Fruit fly (Drosophila melanogaster) whole organism, embryonic: ENCODE data around the gene Stt3B.
A peak's percentile ranks its signal among the peaks of the same experiment; 100 is the strongest.

Experiments used
- Awh ChIP-seq: fragments of 200-800 bp; sonication (Bioruptor generic); IDR thresholded peaks from 2 replicates; pipeline ENCODE4, ENCODE4 v1.3.6; 2022; ENCODE audit warnings: missing biosample characterization, missing genetic modification characterization
- BEAF-32 ChIP-seq: fragments of 200-800 bp; sonication (Bioruptor generic); optimal IDR thresholded peaks from 3 replicates; lab custom pipeline; 2017; ENCODE audit warnings: missing biosample characterization, missing genetic modification characterization, mild to moderate bottlenecking, moderate library complexity, missing genetic modification reagents
- Bgb ChIP-seq: fragments of 200-800 bp; sonication (Bioruptor generic); IDR thresholded peaks from 2 replicates; pipeline ENCODE4 v1.3.6; 2022; ENCODE audit warnings: missing biosample characterization, missing genetic modification characterization; ENCODE audit not compliant: partially characterized antibody
- CG10543 ChIP-seq: fragments of 200-800 bp; sonication (Bioruptor generic); optimal IDR thresholded peaks from 3 replicates; lab custom pipeline; 2017; ENCODE audit warnings: missing biosample characterization, mild to moderate bottlenecking, missing genetic modification characterization, moderate library complexity
- CG12155 ChIP-seq: fragments of 200-800 bp; sonication (Bioruptor generic); optimal IDR thresholded peaks from 3 replicates; lab custom pipeline; 2016; ENCODE audit warnings: missing biosample characterization, missing genetic modification characterization
- CG13296 ChIP-seq: fragments of 200-800 bp; sonication (Bioruptor generic); optimal IDR thresholded peaks from 3 replicates; lab custom pipeline; 2018; ENCODE audit warnings: missing biosample characterization, mild to moderate bottlenecking, missing genetic modification characterization
- CG13424 ChIP-seq: fragments of 200-800 bp; sonication (Bioruptor generic); optimal IDR thresholded peaks from 2 replicates; lab custom pipeline; 2019; ENCODE audit warnings: missing biosample characterization, mild to moderate bottlenecking, missing genetic modification characterization, moderate library complexity
- CG13775 ChIP-seq: fragments of 200-800 bp; sonication (Bioruptor generic); optimal IDR thresholded peaks from 3 replicates; lab custom pipeline; 2017; ENCODE audit warnings: missing biosample characterization, mild to moderate bottlenecking, missing genetic modification characterization
- CG14710 ChIP-seq: fragments of 200-800 bp; sonication (Bioruptor generic); optimal IDR thresholded peaks from 3 replicates; lab custom pipeline; 2019; ENCODE audit warnings: missing biosample characterization, mild to moderate bottlenecking, missing genetic modification characterization, moderate library complexity
- CG14965 ChIP-seq: fragments of 200-800 bp; sonication (Bioruptor generic); optimal IDR thresholded peaks from 2 replicates; lab custom pipeline; 2016; ENCODE audit warnings: missing biosample characterization, missing genetic modification characterization, borderline replicate concordance
- CG15269 ChIP-seq: fragments of 200-800 bp; sonication (Bioruptor generic); optimal IDR thresholded peaks from 2 replicates; lab custom pipeline; 2018; ENCODE audit warnings: missing biosample characterization, mild to moderate bottlenecking, missing genetic modification characterization, moderate library complexity
- CG17829 ChIP-seq: fragments of 200-800 bp; optimal IDR thresholded peaks from 2 replicates; lab custom pipeline; 2019; ENCODE audit warnings: missing biosample characterization, mild to moderate bottlenecking, missing genetic modification characterization, moderate library complexity
- CG18011 ChIP-seq: fragments of 200-800 bp; sonication (Bioruptor generic); optimal IDR thresholded peaks from 2 replicates; lab custom pipeline; 2017; ENCODE audit warnings: missing biosample characterization, missing genetic modification characterization, mild to moderate bottlenecking, moderate library complexity, missing genotype
- CG18599 ChIP-seq: fragments of 200-800 bp; sonication (Bioruptor generic); optimal IDR thresholded peaks from 3 replicates; lab custom pipeline; 2017; ENCODE audit warnings: missing biosample characterization, missing genetic modification characterization, mild to moderate bottlenecking, moderate library complexity, missing genetic modification reagents
- CG2199 ChIP-seq: fragments of 200-800 bp; sonication (Bioruptor generic); IDR thresholded peaks from 3 replicates; pipeline ENCODE4 v1.3.6; 2022; ENCODE audit warnings: missing biosample characterization, missing genetic modification characterization
- CG30403 ChIP-seq: fragments of 200-800 bp; sonication (Bioruptor generic); optimal IDR thresholded peaks from 3 replicates; lab custom pipeline; 2016; ENCODE audit warnings: missing biosample characterization, missing genetic modification characterization
- CG6813 ChIP-seq: fragments of 200-800 bp; sonication (Bioruptor generic); optimal IDR thresholded peaks from 2 replicates; lab custom pipeline; 2017; ENCODE audit warnings: missing biosample characterization, missing genetic modification characterization, mild to moderate bottlenecking, moderate library complexity, missing genetic modification reagents
- CG7745 ChIP-seq: fragments of 200-800 bp; sonication (Bioruptor generic); optimal IDR thresholded peaks from 2 replicates; lab custom pipeline; 2018; ENCODE audit warnings: missing biosample characterization, mild to moderate bottlenecking, missing genetic modification characterization, moderate library complexity
- CG8089 ChIP-seq: fragments of 200-800 bp; sonication (Bioruptor generic); optimal IDR thresholded peaks from 3 replicates; lab custom pipeline; 2016; ENCODE audit warnings: missing biosample characterization, missing genetic modification characterization
- CG8359 ChIP-seq: fragments of 200-800 bp; sonication (Bioruptor generic); optimal IDR thresholded peaks from 2 replicates; lab custom pipeline; 2017; ENCODE audit warnings: missing biosample characterization, mild to moderate bottlenecking, missing genetic modification characterization, borderline replicate concordance
- CG8388 ChIP-seq: fragments of 200-800 bp; sonication (Bioruptor generic); optimal IDR thresholded peaks from 2 replicates; lab custom pipeline; 2019; ENCODE audit warnings: missing biosample characterization, mild to moderate bottlenecking, missing genetic modification characterization, moderate library complexity
- CG9797 ChIP-seq: fragments of 200-800 bp; sonication (Bioruptor generic); optimal IDR thresholded peaks from 3 replicates; lab custom pipeline; 2018; ENCODE audit warnings: missing biosample characterization, mild to moderate bottlenecking, missing genetic modification characterization
- CHES-1-like ChIP-seq: fragments of 200-800 bp; sonication (Bioruptor generic); optimal IDR thresholded peaks from 2 replicates; lab custom pipeline; 2016; ENCODE audit warnings: missing biosample characterization, missing genetic modification characterization
- Doc3 ChIP-seq: fragments of 200-800 bp; sonication (Bioruptor generic); IDR thresholded peaks from 3 replicates; pipeline ENCODE4 v1.3.6; 2022; ENCODE audit warnings: missing biosample characterization, missing genetic modification characterization; ENCODE audit not compliant: partially characterized antibody
- E2f2 ChIP-seq: fragments of 200-800 bp; sonication (Bioruptor generic); IDR thresholded peaks from 2 replicates; pipeline ENCODE4 v1.3.6; 2022; ENCODE audit warnings: missing biosample characterization, missing genetic modification characterization
- Hsf ChIP-seq: fragments of 200-800 bp; sonication (Bioruptor generic); optimal IDR thresholded peaks from 3 replicates; lab custom pipeline; 2016; ENCODE audit warnings: missing biosample characterization, missing genetic modification characterization
- MTF-1 ChIP-seq: fragments of 200-800 bp; sonication (Bioruptor generic); optimal IDR thresholded peaks from 2 replicates; lab custom pipeline; 2018; ENCODE audit warnings: missing biosample characterization, mild to moderate bottlenecking, missing genetic modification characterization, borderline replicate concordance
- Myb ChIP-seq: fragments of 200-800 bp; sonication (Bioruptor generic); optimal IDR thresholded peaks from 2 replicates; lab custom pipeline; 2016; ENCODE audit warnings: missing biosample characterization, missing genetic modification characterization
- PHDP ChIP-seq: fragments of 200-800 bp; sonication (Bioruptor generic); optimal IDR thresholded peaks from 3 replicates; lab custom pipeline; 2018; ENCODE audit warnings: missing biosample characterization, mild to moderate bottlenecking, missing genetic modification characterization, moderate library complexity
- Scr ChIP-seq: fragments of 200-800 bp; sonication (Bioruptor generic); IDR thresholded peaks from 2 replicates; pipeline ENCODE4 v1.3.6; 2022; ENCODE audit warnings: missing biosample characterization, missing genetic modification characterization; ENCODE audit not compliant: partially characterized antibody
- amos ChIP-seq: fragments of 200-800 bp; sonication (Bioruptor generic); IDR thresholded peaks from 2 replicates; pipeline ENCODE4 v1.3.6; 2022; ENCODE audit warnings: missing biosample characterization, missing genetic modification characterization; ENCODE audit not compliant: partially characterized antibody
- bigmax ChIP-seq: fragments of 200-800 bp; sonication (Bioruptor generic); optimal IDR thresholded peaks from 2 replicates; lab custom pipeline; 2018; ENCODE audit warnings: missing biosample characterization, mild to moderate bottlenecking, missing genetic modification characterization
- cato ChIP-seq: fragments of 200-800 bp; sonication (Bioruptor generic); optimal IDR thresholded peaks from 2 replicates; lab custom pipeline; 2016; ENCODE audit warnings: missing biosample characterization, missing genetic modification characterization, borderline replicate concordance
- chm ChIP-seq: fragments of 200-800 bp; sonication (Bioruptor generic); IDR thresholded peaks from 2 replicates; pipeline ENCODE4 v1.3.6; 2022; ENCODE audit warnings: missing biosample characterization, missing genetic modification characterization
- crol ChIP-seq: fragments of 200-800 bp; sonication (Bioruptor generic); IDR thresholded peaks from 2 replicates; pipeline ENCODE4 v1.3.6; 2022; ENCODE audit warnings: missing biosample characterization, missing genetic modification characterization
- crp ChIP-seq, 2 experiments: fragments of 200-800 bp; sonication (Bioruptor generic); optimal IDR thresholded peaks; 2 replicates in 1 of 2; 3 replicates in 1 of 2; lab custom pipeline; 2017; ENCODE audit warnings: missing biosample characterization in 2 of 2, missing genetic modification characterization in 2 of 2, mild to moderate bottlenecking in 1 of 2, moderate library complexity in 1 of 2
- ems ChIP-seq: fragments of 200-800 bp; sonication (Bioruptor generic); optimal IDR thresholded peaks from 3 replicates; lab custom pipeline; 2016; ENCODE audit warnings: missing biosample characterization, missing genetic modification characterization
- gfzf ChIP-seq: fragments of 200-800 bp; sonication (Bioruptor generic); optimal IDR thresholded peaks from 2 replicates; lab custom pipeline; 2016; ENCODE audit warnings: missing biosample characterization, mild to moderate bottlenecking, missing genetic modification characterization, moderate library complexity
- inv ChIP-seq: fragments of 200-800 bp; sonication (Bioruptor generic); IDR thresholded peaks from 2 replicates; pipeline ENCODE4 v1.3.6; 2022; ENCODE audit warnings: missing biosample characterization, missing genetic modification characterization; ENCODE audit not compliant: partially characterized antibody
- lilli ChIP-seq: fragments of 200-800 bp; sonication (Bioruptor generic); optimal IDR thresholded peaks from 3 replicates; lab custom pipeline; 2016; ENCODE audit warnings: missing biosample characterization, missing genetic modification characterization
- mirr ChIP-seq: fragments of 200-800 bp; sonication (Bioruptor generic); optimal IDR thresholded peaks from 3 replicates; lab custom pipeline; 2018; ENCODE audit warnings: missing biosample characterization, mild to moderate bottlenecking, missing genetic modification characterization
- pzg ChIP-seq: fragments of 200-800 bp; sonication (Bioruptor generic); optimal IDR thresholded peaks from 3 replicates; lab custom pipeline; 2018; ENCODE audit warnings: missing biosample characterization, mild to moderate bottlenecking, missing genetic modification characterization, moderate library complexity
- row ChIP-seq: fragments of 200-800 bp; sonication (Bioruptor generic); IDR thresholded peaks from 3 replicates; pipeline ENCODE4 v1.3.6; 2022; ENCODE audit warnings: missing biosample characterization, missing genetic modification characterization
- sens ChIP-seq: fragments of 200-800 bp; sonication (Bioruptor generic); peaks from one replicate; lab custom pipeline; 2016; ENCODE audit warnings: missing biosample characterization, missing genetic modification characterization
- stwl ChIP-seq: fragments of 200-800 bp; sonication (Bioruptor generic); optimal IDR thresholded peaks from 3 replicates; lab custom pipeline; 2018; ENCODE audit warnings: missing biosample characterization, mild to moderate bottlenecking, missing genetic modification characterization, moderate library complexity
- trem ChIP-seq: fragments of 200-800 bp; optimal IDR thresholded peaks from 3 replicates; lab custom pipeline; 2019; ENCODE audit warnings: missing biosample characterization, mild to moderate bottlenecking, missing genetic modification characterization, moderate library complexity
- zen ChIP-seq: fragments of 200-800 bp; sonication (Bioruptor generic); optimal IDR thresholded peaks from 3 replicates; lab custom pipeline; 2018; ENCODE audit warnings: missing biosample characterization, mild to moderate bottlenecking, missing genetic modification characterization, moderate library complexity

The Stt3B gene

dm6 chr3R:25054451-25055188 is 14.8 kb downstream of the Stt3B start, which contains the start of gene CG31109 (continued):
- TF ChIP-seq CG12155 (GFP tag; lab: Kevin White, UChicago): no peak
- TF ChIP-seq amos (GFP tag; lab: Robert Waterston, UW): peak; percentile 63; the same call in 1 of the 2 replicates
- no peak for TF ChIP-seq CG2199 (GFP tag; lab: Robert Waterston, UW)
- TF ChIP-seq Hsf: peak; percentile 2
- TF ChIP-seq MTF-1 (GFP tag; lab: Kevin White, UChicago): no peak
- no peak for TF ChIP-seq CG8089 (GFP tag; lab: Kevin White, UChicago)
- TF ChIP-seq CG10543 (GFP tag; lab: Kevin White, UChicago): peak; percentile 26
- no peak for TF ChIP-seq ems
- peak; percentile 8 for TF ChIP-seq CG18011 (GFP tag; lab: Kevin White, UChicago)
- no peak for TF ChIP-seq CG8359 (GFP tag; lab: Kevin White, UChicago)
- peak; percentile 86 for TF ChIP-seq Myb
- TF ChIP-seq CG6813 (GFP tag; lab: Kevin White, UChicago): no peak
- peak; percentile 27 for TF ChIP-seq CG9797 (GFP tag; lab: Kevin White, UChicago)
- TF ChIP-seq CG14710: peak; percentile 70
- peak; percentile 18 for TF ChIP-seq CG30403 (GFP tag; lab: Kevin White, UChicago)
- TF ChIP-seq lilli: peak; percentile 60
- TF ChIP-seq zen (tag; lab: Kevin White, UChicago): no peak
- peak; percentile 22 for TF ChIP-seq CG13424 (tag; lab: Kevin White, UChicago)
- peak; percentile 1 for TF ChIP-seq PHDP (tag; lab: Kevin White, UChicago)
- TF ChIP-seq CHES-1-like (GFP tag; lab: Kevin White, UChicago): peak; percentile 50
- no peak for TF ChIP-seq Awh (GFP tag; lab: Robert Waterston, UW)
- TF ChIP-seq E2f2 (GFP tag; lab: Robert Waterston, UW): peak; percentile 82
- peak; percentile 52 for TF ChIP-seq CG13296
- TF ChIP-seq CG14965: no peak
- peak; percentile 17 for TF ChIP-seq CG13775 (GFP tag; lab: Kevin White, UChicago)
- TF ChIP-seq stwl (tag; lab: Kevin White, UChicago): peak; percentile 77
- TF ChIP-seq Bgb (GFP tag; lab: Robert Waterston, UW): peak; percentile 59
- peak; percentile 31 for TF ChIP-seq CG17829 (tag; lab: Kevin White, UChicago)
- peak; percentile 5 for TF ChIP-seq CG8388 (GFP tag; lab: Kevin White, UChicago)
- TF ChIP-seq CG15269 (tag; lab: Kevin White, UChicago): no peak
- peak; percentile 36 for TF ChIP-seq gfzf (GFP tag; lab: Kevin White, UChicago)
- peak; percentile 54 for TF ChIP-seq mirr (GFP tag; lab: Kevin White, UChicago)
- no peak for TF ChIP-seq chm (GFP tag; lab: Robert Waterston, UW)
- TF ChIP-seq bigmax (GFP tag; lab: Kevin White, UChicago): peak; percentile 41
- TF ChIP-seq crol (GFP tag; lab: Robert Waterston, UW): no peak
- peak; percentile 70 for TF ChIP-seq row (GFP tag; lab: Robert Waterston, UW)
- no peak for TF ChIP-seq CG7745
- no peak for TF ChIP-seq cato (GFP tag; lab: Kevin White, UChicago)
- TF ChIP-seq trem (tag; lab: Kevin White, UChicago): peak; percentile 80
- peak; percentile 65 to 87 for TF ChIP-seq crp (GFP tag; optimal IDR thresholded peaks at IDR 0.05; lab: Kevin White, UChicago)
- peak; percentile 77 for TF ChIP-seq pzg (GFP tag; lab: Kevin White, UChicago)
- TF ChIP-seq inv (GFP tag; lab: Robert Waterston, UW): no peak
- peak; percentile 19 for TF ChIP-seq CG18599 (GFP tag; lab: Kevin White, UChicago)
- peak; percentile 61 for TF ChIP-seq Scr
- peak; percentile 86 for TF ChIP-seq sens (GFP tag; lab: Kevin White, UChicago)
- peak; percentile 71 for TF ChIP-seq BEAF-32 (GFP tag; lab: Kevin White, UChicago)
- 0 out of 3 replicates have a peak, but pooled peaks have one; percentile 34 for TF ChIP-seq Doc3 (GFP tag; lab: Robert Waterston, UW)
